Worm (Caenorhabditis elegans): ENCODE results near the gene F55A11.1.
A peak's percentile ranks its signal among the peaks of the same experiment; 100 is the strongest.

- peak; percentile 70 to 80 (median 78) for TF ChIP-seq dpl-1 (GFP tag; optimal IDR thresholded peaks at IDR 0.05)
- TF ChIP-seq ceh-88 (GFP tag; IDR thresholded peaks at IDR 0.05): peak; percentile 88
- TF ChIP-seq lir-3 (tag; optimal IDR thresholded peaks at IDR 0.05; ENCODE audit: poor library complexity): peak; percentile 69
- no peak for TF ChIP-seq unc-62 (GFP tag; optimal IDR thresholded peaks at IDR 0.05)
- TF ChIP-seq pax-3 (tag; optimal IDR thresholded peaks at IDR 0.05): peak; percentile 88
- peak; percentile 86 for TF ChIP-seq aly-2 (tag; optimal IDR thresholded peaks at IDR 0.05)
These were observed at the start of gene F55A11.1, which contains the start of gene syx-5 for ce11 chrV:11764373-11764954.

Data from whole organism, L1 larva.